Fruit fly (Drosophila melanogaster) whole organism: ENCODE data around the gene CG32036.

Source experiments
- CG8478 ChIP-seq: fragments of >200 bp; optimal IDR thresholded peaks from 2 replicates; lab custom pipeline; 2018; ENCODE audit warnings: inconsistent platforms
- Dll ChIP-seq: fragments of >200 bp; optimal IDR thresholded peaks from 2 replicates; lab custom pipeline; 2017
- EcR ChIP-seq, 2 experiments: fragments of >200 bp; optimal IDR thresholded peaks; 2 replicates each; lab custom pipeline; 2017; ENCODE audit warnings: missing biosample characterization in 2 of 2, missing genetic modification characterization in 2 of 2, missing genetic modification reagents in 2 of 2
- pan ChIP-seq: fragments of >200 bp; optimal IDR thresholded peaks from 2 replicates; lab custom pipeline; 2017
- psq ChIP-seq: fragments of >200 bp; optimal IDR thresholded peaks from 2 replicates; lab custom pipeline; 2017
- usp ChIP-seq: fragments of >200 bp; optimal IDR thresholded peaks from 2 replicates; lab custom pipeline; 2017; ENCODE audit warnings: missing biosample characterization, missing genetic modification characterization, mixed read lengths

CG32036 gene

dm6 chr3L:9504530-9504929 lies 15.5 kb upstream of the CG32036 start:
- TF ChIP-seq psq (no peak), Dll (no peak), pan (lab: Kevin White, UChicago) (no peak), usp (no peak), CG8478 (no peak), EcR (GFP tag; optimal IDR thresholded peaks at IDR 0.05; lab: Kevin White, UChicago) (no peak)

- TF ChIP-seq CG8478: no peak
- no peak for TF ChIP-seq usp
- no peak for TF ChIP-seq Dll
- TF ChIP-seq psq: no peak
- TF ChIP-seq EcR (GFP tag; optimal IDR thresholded peaks at IDR 0.05; lab: Kevin White, UChicago): no peak
- no peak for TF ChIP-seq pan (lab: Kevin White, UChicago)
These were observed 14.7 kb upstream of the CG32036 start for dm6 chr3L:9503552-9504317.

- no peak for TF ChIP-seq usp
- no peak for TF ChIP-seq psq
- TF ChIP-seq Dll: no peak
- TF ChIP-seq CG8478: no peak
- TF ChIP-seq pan (lab: Kevin White, UChicago): no peak
- no peak for TF ChIP-seq EcR (GFP tag; optimal IDR thresholded peaks at IDR 0.05; lab: Kevin White, UChicago)
These were observed 13.8 kb upstream of the CG32036 start for dm6 chr3L:9502856-9503255.

- TF ChIP-seq Dll (no peak), pan (lab: Kevin White, UChicago) (no peak), EcR (GFP tag; optimal IDR thresholded peaks at IDR 0.05; lab: Kevin White, UChicago) (no peak), usp (no peak), psq (no peak), CG8478 (no peak)
These were observed 13.3 kb upstream of the CG32036 start for dm6 chr3L:9502294-9502693.

dm6 chr3L:9501298-9501697 lies 12.3 kb upstream of the CG32036 start:
- TF ChIP-seq EcR (GFP tag; optimal IDR thresholded peaks at IDR 0.05; lab: Kevin White, UChicago): no peak
- TF ChIP-seq psq: no peak
- TF ChIP-seq Dll: no peak
- no peak for TF ChIP-seq CG8478
- no peak for TF ChIP-seq pan (lab: Kevin White, UChicago)
- TF ChIP-seq usp: no peak

- TF ChIP-seq pan (lab: Kevin White, UChicago): no peak
- TF ChIP-seq Dll: no peak
- no peak for TF ChIP-seq psq
- TF ChIP-seq CG8478: no peak
- TF ChIP-seq EcR (GFP tag; optimal IDR thresholded peaks at IDR 0.05; lab: Kevin White, UChicago): no peak
- TF ChIP-seq usp: no peak
These were observed 11.1 kb upstream of the CG32036 start for dm6 chr3L:9499919-9500807.

- TF ChIP-seq Dll: no peak
- no peak for TF ChIP-seq CG8478
These were observed 9.1 kb upstream of the CG32036 start for dm6 chr3L:9497981-9498619.

- TF ChIP-seq EcR (GFP tag; optimal IDR thresholded peaks at IDR 0.05; lab: Kevin White, UChicago) (no peak), psq (no peak), CG8478 (no peak), Dll (no peak), usp (no peak), pan (lab: Kevin White, UChicago) (no peak)
These were observed 8.2 kb upstream of the CG32036 start for dm6 chr3L:9497249-9497648.

- TF ChIP-seq EcR (GFP tag; optimal IDR thresholded peaks at IDR 0.05; lab: Kevin White, UChicago) (no peak), CG8478 (no peak), usp (no peak), Dll (no peak), pan (lab: Kevin White, UChicago) (no peak), psq (no peak)
These were observed 3.1 kb upstream of the CG32036 start, which contains the start of gene CG32037 for dm6 chr3L:9492115-9492514. Gene CG32037, minus strand, starts transcription at chr3L:9492215.

- TF ChIP-seq pan (lab: Kevin White, UChicago) (no peak), CG8478 (no peak), psq (no peak), Dll (no peak), usp (no peak), EcR (GFP tag; optimal IDR thresholded peaks at IDR 0.05; lab: Kevin White, UChicago) (no peak)
These were observed 2.3 kb upstream of the CG32036 start for dm6 chr3L:9491331-9491730.

- TF ChIP-seq pan (lab: Kevin White, UChicago) (no peak), psq (no peak), Dll (no peak), usp (no peak), CG8478 (no peak), EcR (GFP tag; optimal IDR thresholded peaks at IDR 0.05; lab: Kevin White, UChicago) (no peak)
These were observed 1.4 kb upstream of the CG32036 start for dm6 chr3L:9490432-9490831.

dm6 chr3L:9489627-9490026 lies 594 bp upstream of the CG32036 start:
- no peak for TF ChIP-seq CG8478
- no peak for TF ChIP-seq psq
- no peak for TF ChIP-seq EcR (GFP tag; optimal IDR thresholded peaks at IDR 0.05; lab: Kevin White, UChicago)
- TF ChIP-seq pan (lab: Kevin White, UChicago): no peak
- TF ChIP-seq Dll: no peak
- no peak for TF ChIP-seq usp

dm6 chr3L:9487586-9487985 lies 1.4 kb downstream of the CG32036 start, which contains the start of gene pall:
Gene pall, minus strand, starts transcription at chr3L:9487790.
- no peak for TF ChIP-seq Dll
- no peak for TF ChIP-seq pan (lab: Kevin White, UChicago)
- TF ChIP-seq psq: no peak
- TF ChIP-seq CG8478: no peak
- TF ChIP-seq EcR (GFP tag; optimal IDR thresholded peaks at IDR 0.05; lab: Kevin White, UChicago): no peak
- no peak for TF ChIP-seq usp
